Fruit fly (Drosophila melanogaster) whole organism, embryonic: ENCODE data around the gene wb.

Experiments
- Ada2b ChIP-seq: fragments of 200-800 bp; sonication (Bioruptor generic); IDR thresholded peaks from 2 replicates; pipeline ENCODE4 v1.3.6; 2022; ENCODE audit warnings: missing biosample characterization, missing genetic modification characterization
- Blimp-1 ChIP-seq: fragments of 200-800 bp; sonication (Bioruptor generic); optimal IDR thresholded peaks from 3 replicates; lab custom pipeline; 2018; ENCODE audit warnings: missing biosample characterization, missing genetic modification characterization, mild to moderate bottlenecking, moderate library complexity, missing genetic modification reagents
- BtbVII ChIP-seq: fragments of 200-800 bp; sonication (Bioruptor generic); optimal IDR thresholded peaks from 3 replicates; lab custom pipeline; 2017; ENCODE audit warnings: missing biosample characterization, mild to moderate bottlenecking, missing genetic modification characterization
- CG10147 ChIP-seq: fragments of 200-800 bp; sonication (Bioruptor generic); optimal IDR thresholded peaks from 2 replicates; lab custom pipeline; 2019; ENCODE audit warnings: missing biosample characterization, mild to moderate bottlenecking, missing genetic modification characterization, moderate library complexity
- CG10209 ChIP-seq: fragments of 200-800 bp; sonication (Bioruptor generic); optimal IDR thresholded peaks from 3 replicates; lab custom pipeline; 2017; ENCODE audit warnings: missing biosample characterization, mild to moderate bottlenecking, missing genetic modification characterization, missing genetic modification reagents
- CG10267 ChIP-seq: fragments of 200-800 bp; sonication (Bioruptor generic); optimal IDR thresholded peaks from 2 replicates; lab custom pipeline; 2018; ENCODE audit warnings: missing biosample characterization, mild to moderate bottlenecking, missing genetic modification characterization, moderate library complexity
- CG12104 ChIP-seq: fragments of 200-800 bp; sonication (Bioruptor generic); optimal IDR thresholded peaks from 3 replicates; lab custom pipeline; 2016; ENCODE audit warnings: missing biosample characterization, missing genetic modification characterization
- CG12299 ChIP-seq: fragments of 200-800 bp; sonication (Bioruptor generic); optimal IDR thresholded peaks from 2 replicates; lab custom pipeline; 2018; ENCODE audit warnings: missing biosample characterization, mild to moderate bottlenecking, missing genetic modification characterization
- CG13123 ChIP-seq: fragments of 200-800 bp; sonication (Bioruptor generic); optimal IDR thresholded peaks from 2 replicates; lab custom pipeline; 2016; ENCODE audit warnings: missing biosample characterization, missing genetic modification characterization
- CG14667 ChIP-seq: fragments of 200-800 bp; sonication (Bioruptor generic); IDR thresholded peaks from 2 replicates; pipeline ENCODE4 v1.3.6; 2022; ENCODE audit warnings: missing biosample characterization, missing genetic modification characterization
- CG15696 ChIP-seq: fragments of 200-800 bp; sonication (Bioruptor generic); optimal IDR thresholded peaks from 2 replicates; lab custom pipeline; 2019; ENCODE audit warnings: missing biosample characterization, mild to moderate bottlenecking, missing genetic modification characterization, moderate library complexity
- CG16815 ChIP-seq: fragments of 200-800 bp; sonication (Bioruptor generic); optimal IDR thresholded peaks from 3 replicates; lab custom pipeline; 2017; ENCODE audit warnings: missing biosample characterization, mild to moderate bottlenecking, missing genetic modification characterization
- CG17328 ChIP-seq: fragments of 200-800 bp; sonication (Bioruptor generic); IDR thresholded peaks from 2 replicates; pipeline ENCODE4 v1.3.6; 2022; ENCODE audit warnings: missing biosample characterization, missing genetic modification characterization
- CG18476 ChIP-seq: fragments of 200-800 bp; sonication (Bioruptor generic); optimal IDR thresholded peaks from 2 replicates; lab custom pipeline; 2016; ENCODE audit warnings: missing biosample characterization, mild to moderate bottlenecking, missing genetic modification characterization
- CG2202 ChIP-seq: fragments of 200-800 bp; sonication (Bioruptor generic); optimal IDR thresholded peaks from 2 replicates; lab custom pipeline; 2018; ENCODE audit warnings: missing biosample characterization, mild to moderate bottlenecking, missing genetic modification characterization
- CG3281 ChIP-seq: fragments of 200-800 bp; sonication (Bioruptor generic); optimal IDR thresholded peaks from 3 replicates; lab custom pipeline; 2017; ENCODE audit warnings: missing biosample characterization, mild to moderate bottlenecking, missing genetic modification characterization
- CG34422 ChIP-seq: fragments of 200-800 bp; sonication (Bioruptor generic); IDR thresholded peaks from 3 replicates; pipeline ENCODE4 v1.3.6; 2022; ENCODE audit warnings: missing biosample characterization, missing genetic modification characterization
- CG4707 ChIP-seq: fragments of 200-800 bp; sonication (Bioruptor generic); optimal IDR thresholded peaks from 2 replicates; lab custom pipeline; 2018; ENCODE audit warnings: missing biosample characterization, mild to moderate bottlenecking, missing genetic modification characterization, moderate library complexity
- CG4820 ChIP-seq: fragments of 200-800 bp; sonication (Bioruptor generic); optimal IDR thresholded peaks from 3 replicates; lab custom pipeline; 2016; ENCODE audit warnings: missing biosample characterization, missing genetic modification characterization
- CG5953 ChIP-seq: fragments of 200-800 bp; sonication (Bioruptor generic); IDR thresholded peaks from 2 replicates; pipeline ENCODE4 v1.3.6; 2022; ENCODE audit warnings: missing biosample characterization, missing genetic modification characterization
- CG6813 ChIP-seq: fragments of 200-800 bp; sonication (Bioruptor generic); optimal IDR thresholded peaks from 2 replicates; lab custom pipeline; 2017; ENCODE audit warnings: missing biosample characterization, missing genetic modification characterization, mild to moderate bottlenecking, moderate library complexity, missing genetic modification reagents
- CG6854 ChIP-seq: fragments of 200-800 bp; sonication (Bioruptor generic); optimal IDR thresholded peaks from 3 replicates; lab custom pipeline; 2017; ENCODE audit warnings: missing biosample characterization, mild to moderate bottlenecking, missing genetic modification characterization
- CG8924 ChIP-seq: fragments of 200-800 bp; optimal IDR thresholded peaks from 3 replicates; lab custom pipeline; 2019; ENCODE audit warnings: missing biosample characterization, mild to moderate bottlenecking, missing genetic modification characterization, moderate library complexity
- CG9437 ChIP-seq: fragments of 200-800 bp; sonication (Bioruptor generic); optimal IDR thresholded peaks from 2 replicates; lab custom pipeline; 2018; ENCODE audit warnings: missing biosample characterization, mild to moderate bottlenecking, missing genetic modification characterization
- CG9876 ChIP-seq: fragments of 200-800 bp; sonication (Bioruptor generic); optimal IDR thresholded peaks from 2 replicates; lab custom pipeline; 2016; ENCODE audit warnings: missing biosample characterization, missing genetic modification characterization
- CkIIα-i1 ChIP-seq: fragments of 200-800 bp; sonication (Bioruptor generic); IDR thresholded peaks from 2 replicates; pipeline ENCODE4 v1.3.6; 2022; ENCODE audit warnings: missing biosample characterization, missing genetic modification characterization
- CrebB ChIP-seq: fragments of 200-800 bp; sonication (Bioruptor generic); optimal IDR thresholded peaks from 3 replicates; lab custom pipeline; 2018; ENCODE audit warnings: missing biosample characterization, mild to moderate bottlenecking, missing genetic modification characterization
- Dp ChIP-seq: fragments of 200-800 bp; sonication (Bioruptor generic); optimal IDR thresholded peaks from 2 replicates; lab custom pipeline; 2018; ENCODE audit warnings: missing biosample characterization, mild to moderate bottlenecking, missing genetic modification characterization, moderate library complexity
- Drgx ChIP-seq: fragments of 200-800 bp; sonication (Bioruptor generic); IDR thresholded peaks from 2 replicates; pipeline ENCODE4 v1.3.6; 2022; ENCODE audit warnings: missing biosample characterization, missing genetic modification characterization
- Ets97D ChIP-seq: fragments of 200-800 bp; sonication (Bioruptor generic); optimal IDR thresholded peaks from 3 replicates; lab custom pipeline; 2016; ENCODE audit warnings: missing biosample characterization, missing genetic modification characterization
- GATAe ChIP-seq: fragments of 200-800 bp; sonication (Bioruptor generic); conservative IDR thresholded peaks from 2 replicates; pipeline ENCODE4 v1.3.6; 2022; ENCODE audit warnings: missing biosample characterization, missing genetic modification characterization
- MBD-R2 ChIP-seq: fragments of 200-800 bp; sonication (Bioruptor generic); IDR thresholded peaks from 2 replicates; pipeline ENCODE4 v1.3.6; 2022; ENCODE audit warnings: missing biosample characterization, missing genetic modification characterization
- Mad ChIP-seq: fragments of 200-800 bp; sonication (Bioruptor generic); optimal IDR thresholded peaks from 2 replicates; lab custom pipeline; 2016; ENCODE audit warnings: missing biosample characterization, missing genetic modification characterization
- Med ChIP-seq: fragments of 200-800 bp; sonication (Bioruptor generic); peaks from one replicate; lab custom pipeline; 2016; ENCODE audit warnings: missing biosample characterization, missing genetic modification characterization, mild to moderate bottlenecking, inconsistent platforms, moderate library complexity
- Nf-YA ChIP-seq: fragments of 200-800 bp; sonication (Bioruptor generic); IDR thresholded peaks from 2 replicates; pipeline ENCODE4 v1.3.6; 2022; ENCODE audit warnings: missing biosample characterization, missing genetic modification characterization
- Nf-YB ChIP-seq: fragments of 200-800 bp; sonication (Bioruptor generic); optimal IDR thresholded peaks from 3 replicates; lab custom pipeline; 2019; ENCODE audit warnings: missing biosample characterization, mild to moderate bottlenecking, missing genetic modification characterization, moderate library complexity
- Sin3A ChIP-seq: fragments of >200 bp; optimal IDR thresholded peaks from 2 replicates; lab custom pipeline; 2018
- Sox100B ChIP-seq: fragments of 200-800 bp; sonication (Bioruptor generic); optimal IDR thresholded peaks from 3 replicates; lab custom pipeline; 2018; ENCODE audit warnings: missing biosample characterization, mild to moderate bottlenecking, missing genetic modification characterization
- chif ChIP-seq, 2 experiments: fragments of 200-800 bp; sonication (Bioruptor generic); optimal IDR thresholded peaks; 3 replicates each; lab custom pipeline; 2016; ENCODE audit warnings: missing biosample characterization in 2 of 2, missing genetic modification characterization in 2 of 2
- chn ChIP-seq: fragments of 200-800 bp; sonication (Bioruptor generic); optimal IDR thresholded peaks from 2 replicates; lab custom pipeline; 2016; ENCODE audit warnings: missing biosample characterization, missing genetic modification characterization
- disco-r ChIP-seq: fragments of 200-800 bp; sonication (Bioruptor generic); optimal IDR thresholded peaks from 2 replicates; lab custom pipeline; 2016; ENCODE audit warnings: missing biosample characterization, missing genetic modification characterization
- dmrt11E ChIP-seq: fragments of 200-800 bp; sonication (Bioruptor generic); optimal IDR thresholded peaks from 3 replicates; lab custom pipeline; 2018; ENCODE audit warnings: missing biosample characterization, mild to moderate bottlenecking, missing genetic modification characterization, moderate library complexity
- hkb ChIP-seq, 2 experiments: fragments of 200-800 bp in 1 of 2; fragments of >200 bp in 1 of 2; sonication (Bioruptor generic) in 1 of 2; IDR thresholded peaks in 1 of 2; optimal IDR thresholded peaks in 1 of 2; 2 replicates each; pipeline versions ENCODE4 v1.3.6 to Lab custom; 2017 to 2022; ENCODE audit warnings: missing biosample characterization in 1 of 2, missing genetic modification characterization in 1 of 2
- ind ChIP-seq: fragments of 200-800 bp; sonication (Bioruptor generic); optimal IDR thresholded peaks from 3 replicates; lab custom pipeline; 2016; ENCODE audit warnings: missing biosample characterization, missing genetic modification characterization
- ken ChIP-seq: fragments of 200-800 bp; sonication (Bioruptor generic); IDR thresholded peaks from 3 replicates; pipeline ENCODE4 v1.3.6; 2022; ENCODE audit warnings: missing biosample characterization, missing genetic modification characterization
- lola ChIP-seq, 3 experiments: fragments of >200 bp in 2 of 3; fragments of 200-800 bp in 1 of 3; sonication (Bioruptor generic) in 1 of 3; optimal IDR thresholded peaks; 2 replicates each; lab custom pipeline; 2017 to 2019; ENCODE audit warnings: missing biosample characterization in 3 of 3, missing genetic modification characterization in 3 of 3, mild to moderate bottlenecking in 1 of 3, moderate library complexity in 1 of 3
- onecut ChIP-seq: fragments of 200-800 bp; sonication (Bioruptor generic); IDR thresholded peaks from 2 replicates; pipeline ENCODE4 v1.3.6; 2022; ENCODE audit warnings: missing biosample characterization, missing genetic modification characterization
- pb ChIP-seq: fragments of 200-800 bp; sonication (Bioruptor generic); optimal IDR thresholded peaks from 3 replicates; lab custom pipeline; 2016; ENCODE audit warnings: missing biosample characterization, missing genetic modification characterization
- sisA ChIP-seq: fragments of 200-800 bp; sonication (Bioruptor generic); IDR thresholded peaks from 2 replicates; pipeline ENCODE4 v1.3.6; 2022; ENCODE audit warnings: missing biosample characterization, missing genetic modification characterization
- trem ChIP-seq: fragments of 200-800 bp; optimal IDR thresholded peaks from 3 replicates; lab custom pipeline; 2019; ENCODE audit warnings: missing biosample characterization, mild to moderate bottlenecking, missing genetic modification characterization, moderate library complexity
- unpg ChIP-seq: fragments of 200-800 bp; sonication (Bioruptor generic); optimal IDR thresholded peaks from 3 replicates; lab custom pipeline; 2018; ENCODE audit warnings: missing biosample characterization, mild to moderate bottlenecking, missing genetic modification characterization, moderate library complexity

The wb gene

DNA sequence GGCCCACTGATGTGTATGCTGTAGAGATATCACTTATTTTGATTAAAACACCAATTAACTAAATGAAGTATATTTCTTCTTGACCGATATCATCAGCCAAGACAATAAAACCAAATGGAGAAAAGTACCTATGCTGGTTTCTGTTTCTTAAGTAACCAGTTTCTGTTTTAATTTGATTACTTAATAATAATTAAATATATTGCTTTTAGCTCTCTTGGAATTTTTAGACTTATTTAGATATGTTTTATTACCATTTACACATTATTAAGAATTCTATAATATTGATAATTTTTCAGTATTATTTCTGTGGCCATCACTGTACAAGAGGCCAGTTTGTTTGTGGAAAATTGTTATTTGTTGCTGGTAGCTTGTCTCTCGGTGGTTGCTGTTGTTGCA, 104.4 kb downstream of the wb start (continued):
- TF ChIP-seq unpg (GFP tag; lab: Kevin White, UChicago) = no peak
- TF ChIP-seq CG18476 (GFP tag; lab: Kevin White, UChicago) = peak; percentile 0
- TF ChIP-seq CG10147 (GFP tag; lab: Kevin White, UChicago) = peak; percentile 24
- TF ChIP-seq CG12104 (GFP tag; lab: Kevin White, UChicago) = peak; percentile 33
- TF ChIP-seq GATAe (GFP tag; lab: Robert Waterston, UW) = no peak
- TF ChIP-seq CG8924 = peak; percentile 18
- TF ChIP-seq Mad (GFP tag; lab: Kevin White, UChicago) = no peak
- no peak for TF ChIP-seq Sin3A (lab: Kevin White, UChicago)
- TF ChIP-seq CG12299 (tag; lab: Kevin White, UChicago) = no peak
- no peak for TF ChIP-seq hkb (optimal IDR thresholded peaks at IDR 0.05; lab: Kevin White, UChicago)
- peak; percentile 63 for TF ChIP-seq hkb (GFP tag; IDR thresholded peaks at IDR 0.05; lab: Robert Waterston, UW)
- TF ChIP-seq Dp (GFP tag; lab: Kevin White, UChicago) = no peak
- no peak for TF ChIP-seq Ets97D (GFP tag; lab: Kevin White, UChicago)
- TF ChIP-seq onecut (GFP tag; lab: Robert Waterston, UW) = 0 out of 2 replicates have a peak, but pooled peaks have one; percentile 19
- no peak for TF ChIP-seq CG9876 (GFP tag; lab: Kevin White, UChicago)
- TF ChIP-seq Drgx (GFP tag; lab: Robert Waterston, UW) = peak; percentile 61; the same call in 1 of the 2 replicates
- peak; percentile 66 for TF ChIP-seq CG4820
- peak in 1 of 3 experiments; percentile 40 for TF ChIP-seq lola (GFP tag; optimal IDR thresholded peaks at IDR 0.05; lab: Kevin White, UChicago)
- no peak for TF ChIP-seq ken (GFP tag; lab: Robert Waterston, UW)
- TF ChIP-seq CG14667 (GFP tag; lab: Robert Waterston, UW) = 0 out of 2 replicates have a peak, but pooled peaks have one; percentile 20
- TF ChIP-seq BtbVII (GFP tag; lab: Kevin White, UChicago) = peak; percentile 56
- peak; percentile 50 for TF ChIP-seq Ada2b (GFP tag; lab: Robert Waterston, UW)
- TF ChIP-seq trem (tag; lab: Kevin White, UChicago) = peak; percentile 47
- TF ChIP-seq MBD-R2 (GFP tag; lab: Robert Waterston, UW) = no peak
- no peak for TF ChIP-seq Nf-YB (GFP tag; lab: Kevin White, UChicago)
- TF ChIP-seq CG10209 (GFP tag; lab: Kevin White, UChicago) = peak; percentile 5
- TF ChIP-seq CG16815 (GFP tag; lab: Kevin White, UChicago) = peak; percentile 12
- peak; percentile 65 for TF ChIP-seq Blimp-1 (GFP tag; lab: Kevin White, UChicago)
- 0 out of 2 replicates have a peak, but pooled peaks have one; percentile 19 for TF ChIP-seq sisA (GFP tag; lab: Robert Waterston, UW)
- peak; percentile 62 for TF ChIP-seq CG10267 (tag; lab: Kevin White, UChicago)
- TF ChIP-seq chif (GFP tag; optimal IDR thresholded peaks at IDR 0.05; lab: Kevin White, UChicago) = no peak
- peak; percentile 31 for TF ChIP-seq CG15696
- no peak for TF ChIP-seq Nf-YA (GFP tag; lab: Robert Waterston, UW)
- no peak for TF ChIP-seq CG34422 (GFP tag; lab: Robert Waterston, UW)
- peak; percentile 82 for TF ChIP-seq Sox100B (GFP tag; lab: Kevin White, UChicago)
- TF ChIP-seq disco-r (GFP tag; lab: Kevin White, UChicago) = no peak
- TF ChIP-seq CrebB (tag; lab: Kevin White, UChicago) = no peak
- no peak for TF ChIP-seq CG2202 (tag; lab: Kevin White, UChicago)
- TF ChIP-seq ind (GFP tag; lab: Kevin White, UChicago) = peak; percentile 33
- TF ChIP-seq chn (GFP tag; lab: Kevin White, UChicago) = no peak
- peak; percentile 36 for TF ChIP-seq CG6813 (GFP tag; lab: Kevin White, UChicago)
- TF ChIP-seq CG9437 (GFP tag; lab: Kevin White, UChicago) = peak; percentile 43
- TF ChIP-seq CkIIα-i1 (GFP tag; lab: Robert Waterston, UW) = no peak
- no peak for TF ChIP-seq CG13123 (GFP tag; lab: Kevin White, UChicago)
- TF ChIP-seq Med (GFP tag; lab: Kevin White, UChicago) = peak; percentile 10
- TF ChIP-seq dmrt11E = peak; percentile 28
- no peak for TF ChIP-seq CG4707
- no peak for TF ChIP-seq CG5953 (GFP tag; lab: Robert Waterston, UW)
- TF ChIP-seq CG6854 (GFP tag; lab: Kevin White, UChicago) = peak; percentile 32
- peak; percentile 10; the same call in 1 of the 2 replicates for TF ChIP-seq CG17328
- TF ChIP-seq CG3281 (GFP tag; lab: Kevin White, UChicago) = peak; percentile 47
- no peak for TF ChIP-seq pb (GFP tag; lab: Kevin White, UChicago)
